Fruit fly (Drosophila melanogaster): ENCODE results near the gene Blos2.

Gene Blos2

dm6 chr3L:11092610-11092961 is 31.2 kb downstream of the Blos2 start:
- TF ChIP-seq eve (GFP tag; optimal IDR thresholded peaks at IDR 0.05) (no peak), CG3995 (GFP tag; optimal IDR thresholded peaks at IDR 0.05) (no peak), slou (GFP tag; optimal IDR thresholded peaks at IDR 0.05) (no peak), Trl (optimal IDR thresholded peaks at IDR 0.05) (peak; percentile 34 to 66), Trl (GFP tag; optimal IDR thresholded peaks at IDR 0.05) (no peak), CG7556 (GFP tag; optimal IDR thresholded peaks at IDR 0.05) (no peak), cg (GFP tag; optimal IDR thresholded peaks at IDR 0.05) (peak; percentile 89), CG3065 (GFP tag; optimal IDR thresholded peaks at IDR 0.05) (no peak), bigmax (GFP tag; optimal IDR thresholded peaks at IDR 0.05) (no peak), CG17612 (GFP tag; IDR thresholded peaks at IDR 0.05) (no peak), ssp (GFP tag; IDR thresholded peaks at IDR 0.05) (no peak), CHES-1-like (GFP tag; optimal IDR thresholded peaks at IDR 0.05) (peak; percentile 3)

dm6 chr3L:11093046-11093520 is 31.7 kb downstream of the Blos2 start, which contains the start of gene JIL-1:
JIL-1 (minus strand) TSS chr3L:11093193.
- TF ChIP-seq CG12391 (tag; optimal IDR thresholded peaks at IDR 0.05) (peak; percentile 71), CG17186 (GFP tag; optimal IDR thresholded peaks at IDR 0.05) (no peak), CG8944 (GFP tag; optimal IDR thresholded peaks at IDR 0.05) (peak; percentile 12), zfh1 (GFP tag; IDR thresholded peaks at IDR 0.05) (peak; percentile 85; the same call in 2 of the 3 replicates), Atf6 (GFP tag; IDR thresholded peaks at IDR 0.05) (peak; percentile 67), sug (tag; optimal IDR thresholded peaks at IDR 0.05) (peak; percentile 67), CG34376 (GFP tag; optimal IDR thresholded peaks at IDR 0.05) (peak; percentile 26), CG17361 (GFP tag; IDR thresholded peaks at IDR 0.05) (peak; percentile 61), CG8089 (GFP tag; optimal IDR thresholded peaks at IDR 0.05) (no peak), CG7839 (tag; optimal IDR thresholded peaks at IDR 0.05) (peak; percentile 79), Dad (GFP tag; optimal IDR thresholded peaks at IDR 0.05) (peak; percentile 69), Atf-2 (GFP tag; optimal IDR thresholded peaks at IDR 0.05) (no peak), eyg (GFP tag; optimal IDR thresholded peaks at IDR 0.05) (no peak), Neu2 (GFP tag; optimal IDR thresholded peaks at IDR 0.05; ENCODE audit: borderline replicate concordance) (no peak), CG13775 (GFP tag; optimal IDR thresholded peaks at IDR 0.05) (peak; percentile 37), Bteb2 (GFP tag; optimal IDR thresholded peaks at IDR 0.05) (peak; percentile 18), wdn (GFP tag; IDR thresholded peaks at IDR 0.05) (peak; percentile 65), CG8359 (GFP tag; optimal IDR thresholded peaks at IDR 0.05; ENCODE audit: borderline replicate concordance) (no peak), CG1024 (GFP tag; IDR thresholded peaks at IDR 0.05) (no peak; the same call in 1 of the 2 replicates), dm (GFP tag; optimal IDR thresholded peaks at IDR 0.05) (no peak), Nf-YB (GFP tag; optimal IDR thresholded peaks at IDR 0.05) (no peak), tll (GFP tag; optimal IDR thresholded peaks at IDR 0.05) (no peak), CG9932 (GFP tag; IDR thresholded peaks at IDR 0.05) (peak; percentile 95), her (GFP tag; optimal IDR thresholded peaks at IDR 0.05) (no peak), Atf3 (GFP tag; optimal IDR thresholded peaks at IDR 0.05) (no peak), CG18476 (GFP tag; optimal IDR thresholded peaks at IDR 0.05) (peak; percentile 60), GATAe (GFP tag; conservative IDR thresholded peaks at IDR 0.05) (no peak), ems (GFP tag; optimal IDR thresholded peaks at IDR 0.05) (peak; percentile 51), CG6854 (GFP tag; optimal IDR thresholded peaks at IDR 0.05) (no peak), CG3847 (GFP tag; IDR thresholded peaks at IDR 0.05) (peak; percentile 96), lab (GFP tag; optimal IDR thresholded peaks at IDR 0.05) (peak; percentile 65), CG3281 (GFP tag; optimal IDR thresholded peaks at IDR 0.05) (peak; percentile 39), CkIIα-i1 (GFP tag; IDR thresholded peaks at IDR 0.05) (no peak), CG18262 (tag; optimal IDR thresholded peaks at IDR 0.05) (peak; percentile 43), Oaz (GFP tag; IDR thresholded peaks at IDR 0.05) (no peak), CG7928 (GFP tag; optimal IDR thresholded peaks at IDR 0.05) (peak; percentile 89), shn (GFP tag; optimal IDR thresholded peaks at IDR 0.05) (no peak), Ets97D (GFP tag; optimal IDR thresholded peaks at IDR 0.05) (peak; percentile 54), Lim3 (GFP tag; IDR thresholded peaks at IDR 0.05) (no peak), CG16863 (GFP tag; optimal IDR thresholded peaks at IDR 0.05) (no peak), CHES-1-like (GFP tag; optimal IDR thresholded peaks at IDR 0.05) (no peak)
